Worm (Caenorhabditis elegans) whole organism, L4/young adult: ENCODE results near the gene oac-10.

Experiments used
- dao-5 ChIP-seq: sonication (generic microtip); optimal IDR thresholded peaks from 2 replicates; lab custom pipeline; 2016; ENCODE audit warnings: missing genotype, missing genetic modification characterization, moderate library complexity, missing compliant biosample characterization
- him-1 ChIP-seq: sonication (generic microtip); optimal IDR thresholded peaks from 2 replicates; lab custom pipeline; 2016; ENCODE audit warnings: missing genotype, missing genetic modification reagents, missing genetic modification characterization, missing compliant biosample characterization

ce11 chrII:3823855-3824254, 45.8 kb upstream of the oac-10 start, which contains the start of gene skr-15:
- TF ChIP-seq him-1 (tag; lab: Kevin White, UChicago) (no peak), dao-5 (no peak)
